Worm (Caenorhabditis elegans): ENCODE measurements around the gene T05E12.8.

T05E12.8 gene

DNA sequence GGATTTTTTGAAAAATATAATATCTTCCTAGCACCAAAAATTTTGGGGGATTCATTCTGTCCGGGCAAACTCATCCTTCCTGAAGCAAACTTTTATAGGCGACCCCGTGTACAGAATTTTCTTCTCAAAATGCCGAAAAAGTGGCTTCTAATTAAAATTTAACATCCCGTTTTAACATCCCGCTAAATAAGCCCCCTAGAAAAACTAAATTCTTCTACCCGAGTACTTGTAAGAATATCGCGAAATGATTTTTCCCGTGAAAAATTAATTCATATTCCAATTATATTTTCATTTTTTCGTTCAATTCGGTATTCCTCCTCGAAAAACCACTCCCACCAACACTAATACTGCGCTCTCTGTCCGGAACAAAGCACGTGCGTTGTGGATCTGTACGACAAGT is at the start of gene T05E12.8:
TSS of gene T05E12.8 (plus strand) at position 301 of the 400 bp plus-strand sequence.
- TF ChIP-seq jun-1 (tag; optimal IDR thresholded peaks at IDR 0.05) (no peak), egl-5 (tag; optimal IDR thresholded peaks at IDR 0.05) (no peak), egl-27 (tag; optimal IDR thresholded peaks at IDR 0.05) (no peak), nhr-67 (tag; optimal IDR thresholded peaks at IDR 0.05) (no peak), nhr-76 (tag; optimal IDR thresholded peaks at IDR 0.05) (no peak), nhr-237 (tag; optimal IDR thresholded peaks at IDR 0.05) (no peak), unc-39 (tag; optimal IDR thresholded peaks at IDR 0.05) (no peak), ZK546.5 (tag; optimal IDR thresholded peaks at IDR 0.05) (no peak), nhr-77 (tag; optimal IDR thresholded peaks at IDR 0.05) (no peak), zag-1 (tag; optimal IDR thresholded peaks at IDR 0.05) (no peak), ceh-9 (tag; optimal IDR thresholded peaks at IDR 0.05) (no peak), unc-62 (GFP tag; optimal IDR thresholded peaks at IDR 0.05) (no peak), eor-1 (tag; optimal IDR thresholded peaks at IDR 0.05) (no peak), ceh-16 (tag; optimal IDR thresholded peaks at IDR 0.05) (no peak), nhr-11 (tag; optimal IDR thresholded peaks at IDR 0.05) (no peak), fkh-10 (GFP tag; optimal IDR thresholded peaks at IDR 0.05) (no peak), nfya-1 (tag; optimal IDR thresholded peaks at IDR 0.05; ENCODE audit: insufficient read depth) (no peak), sea-2 (GFP tag; optimal IDR thresholded peaks at IDR 0.05) (no peak), mml-1 (tag; optimal IDR thresholded peaks at IDR 0.05) (no peak), ztf-4 (tag; optimal IDR thresholded peaks at IDR 0.05) (no peak)

DNA sequence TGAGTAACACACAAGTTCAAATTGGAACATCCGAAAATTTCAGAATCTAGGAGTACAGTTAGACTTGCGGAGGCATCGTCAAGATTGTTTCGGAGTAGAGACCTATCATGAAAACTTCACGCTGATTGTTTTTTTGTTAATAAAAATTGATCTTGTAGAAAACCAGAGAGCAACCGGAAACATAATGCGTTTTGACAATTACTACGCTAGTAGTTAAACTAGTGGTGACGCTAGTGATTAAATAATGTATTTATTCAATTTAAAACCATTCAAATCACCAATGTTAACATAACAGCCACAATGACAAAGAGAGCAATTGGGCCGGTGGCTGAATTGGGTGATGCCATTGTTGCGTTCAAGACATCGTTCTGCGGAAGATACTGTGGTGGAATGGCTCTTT is 49.2 kb upstream of the T05E12.8 start, which contains the start of gene F49H6.17:
TSS of gene F49H6.17 (plus strand) at position 301 of the 400 bp plus-strand sequence.
- no peak for TF ChIP-seq mdl-1 (tag; optimal IDR thresholded peaks at IDR 0.05)
- no peak for TF ChIP-seq hmg-11 (tag; optimal IDR thresholded peaks at IDR 0.05)

DNA sequence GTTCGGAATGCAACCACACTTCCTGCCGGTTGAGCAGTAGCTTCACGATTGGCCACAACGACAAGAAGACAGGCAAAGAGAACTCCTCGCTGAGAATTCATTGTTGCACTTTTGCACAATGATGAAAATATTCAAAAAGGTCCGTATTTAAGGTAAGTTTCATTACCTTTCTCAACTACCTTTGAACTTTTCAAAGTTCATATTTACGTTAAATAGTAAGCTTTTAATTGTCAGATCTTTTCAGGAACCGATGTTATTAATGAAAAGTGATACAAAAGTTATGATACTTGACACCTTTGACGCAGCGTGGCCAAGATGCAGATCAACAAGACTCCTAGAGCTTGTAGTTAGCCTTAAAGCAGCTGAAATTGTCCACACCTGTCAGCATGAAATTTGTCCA is 47.6 kb upstream of the T05E12.8 start, which contains the start of gene F49H6.12:
TSS of gene F49H6.12 (minus strand) at position 101 of the 400 bp plus-strand sequence.
- no peak for TF ChIP-seq elt-3 (tag; optimal IDR thresholded peaks at IDR 0.05)
- TF ChIP-seq nhr-77 (tag; optimal IDR thresholded peaks at IDR 0.05) = no peak
- TF ChIP-seq unc-62 (GFP tag; optimal IDR thresholded peaks at IDR 0.05) = no peak
- no peak for TF ChIP-seq ama-1 (optimal IDR thresholded peaks at IDR 0.05)
- TF ChIP-seq nhr-43 (tag; optimal IDR thresholded peaks at IDR 0.05; ENCODE audit: poor library complexity, severe bottlenecking) = no peak
- no peak for TF ChIP-seq nhr-25 (tag; optimal IDR thresholded peaks at IDR 0.05)
- no peak for TF ChIP-seq ztf-4 (tag; optimal IDR thresholded peaks at IDR 0.05)
- TF ChIP-seq hmg-11 (tag; optimal IDR thresholded peaks at IDR 0.05) = no peak
- TF ChIP-seq elt-2 (tag; optimal IDR thresholded peaks at IDR 0.05) = no peak
- no peak for TF ChIP-seq zag-1 (tag; optimal IDR thresholded peaks at IDR 0.05)
- no peak for TF ChIP-seq tbx-2 (tag; optimal IDR thresholded peaks at IDR 0.05)

DNA sequence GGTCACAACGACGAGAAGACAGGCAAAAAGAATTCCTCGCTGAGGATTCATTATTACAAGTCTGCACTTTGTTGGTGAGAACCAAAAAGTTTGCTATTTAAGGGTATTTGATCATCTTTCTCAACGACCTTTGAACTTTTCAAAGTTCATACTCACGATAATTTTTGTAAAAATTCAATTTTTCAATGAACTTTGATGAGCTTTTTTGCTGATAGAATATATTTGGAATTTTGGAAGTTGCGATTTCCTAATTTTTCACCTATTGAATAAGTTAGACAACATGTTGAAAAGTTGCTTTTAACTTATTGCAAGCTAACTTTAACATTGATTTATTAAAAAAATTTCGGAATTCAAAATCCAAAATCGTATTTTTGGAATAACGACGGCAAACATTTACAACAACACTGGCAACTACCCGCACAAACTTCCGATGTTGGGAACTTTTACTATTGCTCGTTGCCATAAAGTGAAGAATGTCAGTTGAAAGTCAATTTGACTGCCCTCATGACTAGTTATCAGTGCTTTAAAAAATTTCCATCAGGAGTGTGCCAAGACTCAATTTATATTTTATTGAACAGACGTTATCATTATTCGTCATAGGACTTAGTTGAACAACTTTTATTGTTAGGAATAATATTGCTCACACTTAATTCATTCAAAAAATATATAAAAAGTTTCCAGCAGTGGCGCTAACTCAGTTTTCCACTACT is 46.2 kb upstream of the T05E12.8 start, which contains the start of the genes F49H6.8 and F49H6.5:
TSS of gene F49H6.8 (minus strand) at position 51 of the 710 bp plus-strand sequence.
TSS of gene F49H6.5 (plus strand) at position 629 of the 710 bp plus-strand sequence.
- TF ChIP-seq ztf-4 (tag; optimal IDR thresholded peaks at IDR 0.05) (no peak), skn-1 (tag; optimal IDR thresholded peaks at IDR 0.05) (no peak), jun-1 (tag; optimal IDR thresholded peaks at IDR 0.05) (peak; percentile 21), fkh-2 (tag; optimal IDR thresholded peaks at IDR 0.05) (no peak), elt-2 (tag; optimal IDR thresholded peaks at IDR 0.05) (peak; percentile 70), nhr-76 (tag; optimal IDR thresholded peaks at IDR 0.05) (no peak)

DNA sequence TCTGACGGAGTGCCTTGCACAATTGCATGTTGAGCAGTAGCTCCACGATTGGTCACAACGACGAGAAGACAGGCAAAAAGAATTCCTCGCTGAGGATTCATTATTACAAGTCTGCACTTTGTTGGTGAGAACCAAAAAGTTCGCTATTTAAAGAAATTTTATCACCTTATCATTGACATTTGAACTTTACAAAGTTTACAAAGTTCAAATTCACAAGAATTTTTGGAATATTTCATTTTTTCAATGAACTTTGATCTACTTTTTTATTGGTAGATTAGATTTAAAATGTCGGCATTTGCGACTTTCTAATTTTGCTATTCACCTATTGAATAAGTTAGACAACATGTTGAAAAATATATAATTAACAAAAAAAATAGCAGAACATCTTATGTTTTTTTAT is 42.6 kb upstream of the T05E12.8 start, which contains the start of gene F49H6.15:
TSS of gene F49H6.15 (minus strand) at position 101 of the 400 bp plus-strand sequence.
- TF ChIP-seq ama-1 (optimal IDR thresholded peaks at IDR 0.05) = no peak
- TF ChIP-seq pqm-1 (tag; optimal IDR thresholded peaks at IDR 0.05) = no peak
- TF ChIP-seq nhr-11 (tag; optimal IDR thresholded peaks at IDR 0.05) = no peak
- TF ChIP-seq elt-3 (tag; optimal IDR thresholded peaks at IDR 0.05) = no peak
- no peak for TF ChIP-seq ceh-82 (tag; optimal IDR thresholded peaks at IDR 0.05)
- no peak for TF ChIP-seq zag-1 (tag; optimal IDR thresholded peaks at IDR 0.05)
- no peak for TF ChIP-seq nhr-23 (tag; optimal IDR thresholded peaks at IDR 0.05)
- no peak for TF ChIP-seq eor-1 (tag; optimal IDR thresholded peaks at IDR 0.05)
- TF ChIP-seq unc-62 (GFP tag; optimal IDR thresholded peaks at IDR 0.05) = no peak
- TF ChIP-seq sea-2 (GFP tag; optimal IDR thresholded peaks at IDR 0.05) = no peak
- no peak for TF ChIP-seq hmg-11 (tag; optimal IDR thresholded peaks at IDR 0.05)
